Fruit fly (Drosophila melanogaster) whole organism, adult: ENCODE measurements around the gene Ocho.

Experiments used
- CG11617 ChIP-seq: fragments of 200-800 bp; sonication (Bioruptor generic); optimal IDR thresholded peaks from 2 replicates; lab custom pipeline; 2017; ENCODE audit warnings: mild to moderate bottlenecking, missing biosample characterization, missing genetic modification reagents, missing genetic modification characterization
- CG12768 ChIP-seq: fragments of 200-800 bp; sonication (Bioruptor generic); optimal IDR thresholded peaks from 2 replicates; lab custom pipeline; 2017; ENCODE audit warnings: missing biosample characterization, missing genetic modification characterization, mild to moderate bottlenecking, moderate library complexity, missing genetic modification reagents
- CG14711 ChIP-seq: fragments of 200-800 bp; sonication (Bioruptor generic); optimal IDR thresholded peaks from 2 replicates; lab custom pipeline; 2018; ENCODE audit warnings: missing biosample characterization, mild to moderate bottlenecking, missing genetic modification characterization, moderate library complexity
- CG1620 ChIP-seq: fragments of 200-800 bp; sonication (Bioruptor generic); optimal IDR thresholded peaks from 2 replicates; lab custom pipeline; 2016; ENCODE audit warnings: missing biosample characterization, missing genetic modification characterization
- CG5204 ChIP-seq: fragments of 200-800 bp; sonication (Bioruptor generic); optimal IDR thresholded peaks from 2 replicates; lab custom pipeline; 2016; ENCODE audit warnings: missing biosample characterization, missing genetic modification characterization
- CG7045 ChIP-seq: fragments of 200-800 bp; sonication (Bioruptor generic); optimal IDR thresholded peaks from 2 replicates; lab custom pipeline; 2017; ENCODE audit warnings: missing biosample characterization, mild to moderate bottlenecking, missing genetic modification characterization
- CG7101 ChIP-seq: fragments of 200-800 bp; sonication (Bioruptor generic); optimal IDR thresholded peaks from 2 replicates; lab custom pipeline; 2018; ENCODE audit warnings: missing biosample characterization, mild to moderate bottlenecking, missing genetic modification characterization, moderate library complexity
- Clk ChIP-seq: fragments of 200-800 bp; sonication (Bioruptor generic); optimal IDR thresholded peaks from 2 replicates; lab custom pipeline; 2017; ENCODE audit warnings: missing biosample characterization, missing genetic modification characterization
- Crg-1 ChIP-seq: fragments of 200-800 bp; sonication (Bioruptor generic); optimal IDR thresholded peaks from 2 replicates; lab custom pipeline; 2016; ENCODE audit warnings: missing biosample characterization, missing genetic modification characterization
- Hr96 ChIP-seq: fragments of 200-800 bp; sonication (Bioruptor generic); optimal IDR thresholded peaks from 2 replicates; lab custom pipeline; 2016; ENCODE audit warnings: missing biosample characterization, missing genetic modification characterization
- Mnt ChIP-seq: fragments of 200-800 bp; sonication (Bioruptor generic); optimal IDR thresholded peaks from 2 replicates; lab custom pipeline; 2016; ENCODE audit warnings: missing biosample characterization, mild to moderate bottlenecking, missing genetic modification characterization
- bab1 ChIP-seq: fragments of 200-800 bp; sonication (Bioruptor generic); optimal IDR thresholded peaks from 3 replicates; lab custom pipeline; 2019; ENCODE audit warnings: missing biosample characterization, mild to moderate bottlenecking, missing genetic modification characterization, moderate library complexity
- cic ChIP-seq: fragments of 200-800 bp; sonication (Bioruptor generic); optimal IDR thresholded peaks from 2 replicates; lab custom pipeline; 2017; ENCODE audit warnings: missing biosample characterization, mild to moderate bottlenecking, missing genetic modification characterization, moderate library complexity
- cnc ChIP-seq, 2 experiments: fragments of >200 bp; optimal IDR thresholded peaks; 2 replicates each; lab custom pipeline; 2017
- kay ChIP-seq: fragments of 200-800 bp; sonication (Bioruptor generic); peaks from one replicate; lab custom pipeline; 2016; ENCODE audit warnings: missing biosample characterization, missing genetic modification characterization, borderline replicate concordance
- ovo ChIP-seq: fragments of 200-800 bp; sonication (Bioruptor generic); optimal IDR thresholded peaks from 2 replicates; lab custom pipeline; 2016; ENCODE audit warnings: missing biosample characterization, missing genetic modification characterization
- pad ChIP-seq: fragments of 200-800 bp; sonication (Bioruptor generic); optimal IDR thresholded peaks from 3 replicates; lab custom pipeline; 2017; ENCODE audit warnings: missing biosample characterization, missing genetic modification characterization, mild to moderate bottlenecking, moderate library complexity, missing genetic modification reagents
- tj ChIP-seq: fragments of 200-800 bp; sonication (Bioruptor generic); optimal IDR thresholded peaks from 3 replicates; lab custom pipeline; 2017; ENCODE audit warnings: missing biosample characterization, mild to moderate bottlenecking, missing genetic modification characterization, moderate library complexity
- toe ChIP-seq: fragments of 200-800 bp; sonication (Bioruptor generic); optimal IDR thresholded peaks from 2 replicates; lab custom pipeline; 2016; ENCODE audit warnings: missing biosample characterization, missing genetic modification characterization

The Ocho gene

DNA sequence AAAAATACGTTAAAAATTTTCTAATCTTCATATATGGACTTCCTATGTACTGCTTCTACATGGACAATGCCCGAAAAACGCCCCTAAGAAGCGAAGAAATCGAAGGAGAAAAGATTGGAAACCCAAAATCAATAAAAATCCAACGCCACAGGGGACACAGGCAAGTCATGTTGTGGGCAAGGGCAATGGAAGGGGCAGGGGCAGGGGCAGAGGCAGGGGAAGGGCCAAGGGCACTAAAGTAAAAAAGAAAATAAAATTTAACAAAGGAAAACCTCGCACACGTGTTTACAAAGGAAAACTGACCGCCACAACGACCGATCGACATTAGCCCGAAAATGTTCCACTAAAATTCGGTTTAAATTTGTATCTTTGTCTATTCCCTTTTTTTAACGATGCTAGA is 11.9 kb upstream of the Ocho start:
- TF ChIP-seq bab1 (no peak), CG5204 (GFP tag; lab: Kevin White, UChicago) (no peak), cnc (optimal IDR thresholded peaks at IDR 0.05; lab: Kevin White, UChicago) (no peak), CG7045 (no peak), tj (GFP tag; lab: Kevin White, UChicago) (no peak), CG12768 (GFP tag; lab: Kevin White, UChicago) (no peak), ovo (GFP tag; lab: Kevin White, UChicago) (no peak), CG14711 (tag; lab: Kevin White, UChicago) (no peak), CG11617 (no peak), kay (GFP tag; lab: Kevin White, UChicago) (no peak), toe (GFP tag; lab: Kevin White, UChicago) (no peak), pad (GFP tag; lab: Kevin White, UChicago) (no peak), CG7101 (tag; lab: Kevin White, UChicago) (no peak), cic (GFP tag; lab: Kevin White, UChicago) (no peak), Hr96 (GFP tag; lab: Kevin White, UChicago) (no peak)

DNA sequence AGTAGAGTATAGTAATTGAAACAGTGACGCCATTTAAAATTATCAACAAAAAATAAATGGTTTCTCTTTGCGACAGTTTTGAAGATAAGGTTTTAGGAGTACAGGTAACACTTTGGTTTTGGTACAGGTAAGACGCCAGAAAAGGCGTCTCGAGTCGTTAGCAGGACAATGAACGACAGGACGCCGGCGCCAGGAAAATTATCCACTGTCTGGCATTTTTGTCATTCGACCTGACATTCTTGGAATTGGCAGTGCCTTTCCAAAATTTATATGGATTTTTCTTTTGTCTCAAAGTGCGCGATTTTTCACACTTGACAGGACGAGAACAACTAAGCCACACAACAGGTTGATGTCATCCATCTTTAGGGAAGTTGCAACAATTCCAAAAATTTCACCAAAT is 9.8 kb upstream of the Ocho start:
- no peak for TF ChIP-seq CG7101 (tag; lab: Kevin White, UChicago)
- TF ChIP-seq CG14711 (tag; lab: Kevin White, UChicago): no peak
- no peak for TF ChIP-seq Crg-1
- no peak for TF ChIP-seq Mnt (GFP tag; lab: Kevin White, UChicago)
- TF ChIP-seq tj (GFP tag; lab: Kevin White, UChicago): no peak
- no peak for TF ChIP-seq toe (GFP tag; lab: Kevin White, UChicago)
- no peak for TF ChIP-seq CG5204 (GFP tag; lab: Kevin White, UChicago)
- TF ChIP-seq cic (GFP tag; lab: Kevin White, UChicago): no peak
- TF ChIP-seq cnc (optimal IDR thresholded peaks at IDR 0.05; lab: Kevin White, UChicago): no peak
- TF ChIP-seq Clk (GFP tag; lab: Kevin White, UChicago): no peak
- no peak for TF ChIP-seq kay (GFP tag; lab: Kevin White, UChicago)
- TF ChIP-seq ovo (GFP tag; lab: Kevin White, UChicago): no peak

DNA sequence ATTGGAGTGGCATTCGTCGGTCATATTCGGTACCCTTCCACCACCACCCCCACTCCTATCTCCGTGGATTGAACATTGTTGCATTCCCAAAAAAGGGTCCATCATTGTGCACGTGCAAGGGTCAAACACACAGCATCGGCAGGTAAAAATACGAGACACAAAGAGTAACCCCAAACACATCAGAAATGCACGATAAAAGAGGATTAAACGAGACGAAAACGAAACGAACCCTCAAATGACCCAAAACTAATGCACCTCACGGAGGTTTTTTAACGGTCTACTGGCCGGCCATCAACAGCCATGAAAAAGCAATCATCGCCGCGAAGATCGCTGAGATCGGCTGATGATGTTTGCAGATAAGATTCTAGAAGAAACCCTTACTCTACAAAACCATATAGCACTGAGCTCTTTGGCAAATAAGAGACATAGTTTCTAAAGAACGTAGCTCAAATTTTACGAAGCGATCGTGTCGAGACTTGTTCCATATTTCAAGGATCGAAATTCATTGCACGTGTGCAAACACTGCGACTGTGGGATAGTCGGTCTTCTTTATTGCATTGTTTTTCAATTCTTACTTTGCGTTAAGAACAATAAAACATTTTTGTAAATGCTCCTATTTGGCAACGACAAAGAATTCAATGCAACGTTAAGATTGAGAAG is 8.3 kb upstream of the Ocho start:
- TF ChIP-seq Crg-1: no peak
- TF ChIP-seq CG12768 (GFP tag; lab: Kevin White, UChicago): no peak
- no peak for TF ChIP-seq cnc (optimal IDR thresholded peaks at IDR 0.05; lab: Kevin White, UChicago)

DNA sequence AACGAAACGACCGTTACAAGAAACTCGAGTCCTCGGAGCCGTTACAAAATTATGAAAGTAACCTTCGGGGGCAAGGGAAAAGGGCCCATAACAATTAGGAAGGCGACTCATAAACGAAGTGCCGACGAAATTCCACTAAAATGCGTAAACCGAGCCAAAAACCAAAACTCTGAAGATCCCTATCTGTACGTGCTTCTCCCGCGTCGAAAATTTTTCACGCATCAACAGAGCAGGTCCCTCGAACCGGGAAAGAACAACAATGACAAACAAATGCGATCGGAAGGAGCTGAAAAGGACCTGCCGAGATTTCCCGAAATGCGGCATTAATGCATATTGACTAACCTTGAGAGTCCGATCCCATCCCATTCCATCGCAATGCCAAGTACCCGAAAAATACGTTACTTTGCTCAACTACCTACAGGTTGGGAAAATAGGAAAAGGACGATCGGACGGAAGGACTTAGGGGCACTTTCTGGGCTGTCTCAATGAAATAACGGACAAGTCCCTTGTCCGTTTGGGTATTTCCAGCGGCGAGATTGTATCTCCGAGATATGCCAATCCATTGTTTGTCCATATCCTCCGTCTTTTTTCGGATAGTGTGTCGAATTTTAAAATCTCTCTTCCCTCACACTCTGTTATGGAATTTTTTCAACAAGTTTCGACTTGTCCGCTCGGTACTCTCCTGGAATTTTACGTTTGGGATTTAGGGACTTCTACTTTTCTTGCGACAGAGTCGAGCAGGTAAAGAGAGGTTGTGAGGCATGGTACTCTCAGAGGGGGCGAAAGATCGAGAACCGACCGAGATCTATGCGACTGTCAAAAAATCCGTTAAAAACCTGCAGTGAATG is 6.7 kb upstream of the Ocho start:
- TF ChIP-seq Clk (GFP tag; lab: Kevin White, UChicago) (no peak), toe (GFP tag; lab: Kevin White, UChicago) (no peak)

DNA sequence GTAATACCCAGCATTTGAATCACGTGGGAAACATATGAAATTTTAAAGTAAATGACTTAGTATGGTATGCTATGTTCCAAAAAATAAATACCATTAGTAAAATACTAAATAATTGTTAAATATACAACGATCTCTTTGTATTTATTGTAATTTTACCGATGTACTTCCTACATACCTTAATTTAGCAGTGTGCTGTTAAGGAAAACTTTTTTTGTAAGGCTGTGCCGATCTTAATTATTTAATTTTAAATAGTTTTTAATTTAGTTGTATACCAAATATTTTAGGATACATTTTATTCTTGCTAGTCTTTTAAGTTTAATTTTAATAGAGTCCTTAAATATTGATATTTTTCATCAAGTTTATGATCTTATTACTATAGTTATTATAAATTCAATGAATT is 6.1 kb upstream of the Ocho start:
- TF ChIP-seq Mnt (GFP tag; lab: Kevin White, UChicago): no peak
- no peak for TF ChIP-seq pad (GFP tag; lab: Kevin White, UChicago)
- TF ChIP-seq Hr96 (GFP tag; lab: Kevin White, UChicago): no peak
- TF ChIP-seq cnc (optimal IDR thresholded peaks at IDR 0.05; lab: Kevin White, UChicago): no peak
- no peak for TF ChIP-seq CG1620 (GFP tag; lab: Kevin White, UChicago)
- no peak for TF ChIP-seq cic (GFP tag; lab: Kevin White, UChicago)
- TF ChIP-seq CG7045: no peak
- TF ChIP-seq kay (GFP tag; lab: Kevin White, UChicago): no peak
- no peak for TF ChIP-seq Clk (GFP tag; lab: Kevin White, UChicago)

DNA sequence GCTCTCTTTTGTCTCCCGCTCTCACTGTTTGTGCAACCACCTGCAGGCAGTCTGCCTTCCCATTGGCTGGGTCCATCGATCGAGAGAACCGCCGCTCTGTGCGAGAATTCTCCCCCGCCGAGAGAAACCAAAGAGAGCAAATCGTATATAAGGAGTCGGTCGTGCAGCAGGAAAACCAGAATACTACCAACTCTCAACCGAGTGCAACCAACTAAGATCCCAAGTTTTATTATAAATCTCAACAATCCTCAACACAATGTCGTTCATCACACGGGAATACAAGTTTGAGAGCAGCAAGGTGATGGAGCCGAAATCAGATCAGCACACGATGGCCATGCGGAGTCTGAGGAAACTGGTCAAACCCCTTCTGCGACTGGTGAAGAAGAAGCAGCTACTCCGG is 5.5 kb upstream of the Ocho start, which contains the start of gene Tom:
Gene Tom (plus strand): TSS at position 174 of the 400 bp plus-strand sequence.
- no peak for TF ChIP-seq CG5204 (GFP tag; lab: Kevin White, UChicago)
- TF ChIP-seq pad (GFP tag; lab: Kevin White, UChicago): no peak
- no peak for TF ChIP-seq bab1
- TF ChIP-seq kay (GFP tag; lab: Kevin White, UChicago): no peak
- TF ChIP-seq Crg-1: no peak
- no peak for TF ChIP-seq CG7045
- no peak for TF ChIP-seq Hr96 (GFP tag; lab: Kevin White, UChicago)
- TF ChIP-seq cnc (optimal IDR thresholded peaks at IDR 0.05; lab: Kevin White, UChicago): no peak
- no peak for TF ChIP-seq CG7101 (tag; lab: Kevin White, UChicago)

DNA sequence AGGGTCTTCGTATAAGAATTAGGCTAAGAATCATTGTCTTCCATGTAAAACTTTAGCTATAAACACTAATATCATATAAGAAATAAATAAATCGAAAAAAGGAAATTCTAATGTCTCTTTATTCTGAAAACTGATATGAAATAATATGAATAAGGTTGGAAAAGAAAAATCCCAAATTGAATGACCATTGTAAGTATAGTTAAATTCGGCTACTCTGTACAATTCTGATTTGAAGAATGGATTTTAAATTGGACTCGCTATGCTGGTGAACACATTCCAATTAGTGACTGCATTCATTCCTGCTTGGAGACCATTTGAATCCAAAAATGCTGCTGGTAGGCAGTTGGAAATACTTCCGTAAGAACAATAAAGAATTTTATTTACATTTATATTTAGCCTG is 4.4 kb upstream of the Ocho start:
- TF ChIP-seq CG14711 (tag; lab: Kevin White, UChicago) (no peak), kay (GFP tag; lab: Kevin White, UChicago) (no peak), CG12768 (GFP tag; lab: Kevin White, UChicago) (no peak), bab1 (no peak), Hr96 (GFP tag; lab: Kevin White, UChicago) (no peak), Crg-1 (no peak), CG5204 (GFP tag; lab: Kevin White, UChicago) (no peak), CG7101 (tag; lab: Kevin White, UChicago) (no peak), CG7045 (no peak), ovo (GFP tag; lab: Kevin White, UChicago) (no peak), Clk (GFP tag; lab: Kevin White, UChicago) (no peak), CG1620 (GFP tag; lab: Kevin White, UChicago) (no peak)
